Fruit fly (Drosophila melanogaster) whole organism, prepupa: ENCODE results near the gene ZnT77C.

ENCODE experiments used
- Blimp-1 ChIP-seq: fragments of 200-800 bp; sonication (Bioruptor generic); optimal IDR thresholded peaks from 3 replicates; lab custom pipeline; 2017; ENCODE audit warnings: missing biosample characterization, missing genetic modification characterization, mild to moderate bottlenecking, moderate library complexity, missing genetic modification reagents
- CG10631 ChIP-seq: fragments of 200-800 bp; sonication (Bioruptor generic); optimal IDR thresholded peaks from 2 replicates; lab custom pipeline; 2016; ENCODE audit warnings: missing biosample characterization, missing genetic modification characterization
- CG11294 ChIP-seq: fragments of 200-800 bp; sonication (Bioruptor generic); IDR thresholded peaks from 2 replicates; pipeline ENCODE4 v1.3.6; 2022; ENCODE audit warnings: missing biosample characterization, missing genetic modification characterization
- CG15336 ChIP-seq: fragments of 200-800 bp; sonication (Bioruptor generic); IDR thresholded peaks from 2 replicates; pipeline ENCODE4 v1.3.6; 2022; ENCODE audit warnings: missing biosample characterization, missing genetic modification characterization
- CG34406 ChIP-seq: fragments of 200-800 bp; sonication (Bioruptor generic); optimal IDR thresholded peaks from 3 replicates; lab custom pipeline; 2016; ENCODE audit warnings: missing biosample characterization, missing genetic modification characterization
- CG4318 ChIP-seq: fragments of 200-800 bp; sonication (Bioruptor generic); optimal IDR thresholded peaks from 3 replicates; lab custom pipeline; 2017; ENCODE audit warnings: missing biosample characterization, mild to moderate bottlenecking, missing genetic modification characterization
- CG6163 ChIP-seq: fragments of 200-800 bp; sonication (Bioruptor generic); IDR thresholded peaks from 3 replicates; pipeline ENCODE4 v1.3.6; 2022; ENCODE audit warnings: missing biosample characterization, missing genetic modification characterization
- CG6276 ChIP-seq: fragments of 200-800 bp; sonication (Bioruptor generic); optimal IDR thresholded peaks from 2 replicates; lab custom pipeline; 2017; ENCODE audit warnings: missing biosample characterization, mild to moderate bottlenecking, missing genetic modification characterization
- CG6792 ChIP-seq: fragments of 200-800 bp; sonication (Bioruptor generic); optimal IDR thresholded peaks from 3 replicates; lab custom pipeline; 2016; ENCODE audit warnings: missing biosample characterization, missing genetic modification characterization
- CG6808 ChIP-seq: fragments of 200-800 bp; sonication (Bioruptor generic); optimal IDR thresholded peaks from 3 replicates; lab custom pipeline; 2017; ENCODE audit warnings: missing biosample characterization, missing genetic modification characterization, mild to moderate bottlenecking, moderate library complexity, missing genetic modification reagents
- CG6854 ChIP-seq: fragments of 200-800 bp; sonication (Bioruptor generic); optimal IDR thresholded peaks from 2 replicates; lab custom pipeline; 2017; ENCODE audit warnings: missing biosample characterization, mild to moderate bottlenecking, missing genetic modification characterization
- CG7368 ChIP-seq: fragments of 200-800 bp; sonication (Bioruptor generic); optimal IDR thresholded peaks from 3 replicates; lab custom pipeline; 2016; ENCODE audit warnings: missing biosample characterization, missing genetic modification characterization
- CG8119 ChIP-seq: fragments of 200-800 bp; sonication (Bioruptor generic); IDR thresholded peaks from 3 replicates; pipeline ENCODE4 v1.3.6; 2022; ENCODE audit warnings: missing biosample characterization, missing genetic modification characterization
- Eip75B ChIP-seq: fragments of 200-800 bp; sonication (Bioruptor generic); optimal IDR thresholded peaks from 3 replicates; lab custom pipeline; 2016; ENCODE audit warnings: missing biosample characterization, missing genetic modification characterization
- Eip78C ChIP-seq: fragments of 200-800 bp; sonication (Bioruptor generic); peaks from one replicate; lab custom pipeline; 2016; ENCODE audit warnings: missing biosample characterization, missing genetic modification characterization
- Gug ChIP-seq: fragments of 200-800 bp; sonication (Bioruptor generic); IDR thresholded peaks from 2 replicates; pipeline ENCODE4 v1.3.6; 2022; ENCODE audit warnings: missing biosample characterization, missing genetic modification characterization
- Hr39 ChIP-seq: fragments of 200-800 bp; sonication (Bioruptor generic); optimal IDR thresholded peaks from 2 replicates; lab custom pipeline; 2016; ENCODE audit warnings: missing biosample characterization, missing genetic modification characterization
- Hr4 ChIP-seq: fragments of 200-800 bp; sonication (Bioruptor generic); optimal IDR thresholded peaks from 3 replicates; lab custom pipeline; 2016; ENCODE audit warnings: missing biosample characterization, missing genetic modification characterization
- Lpt ChIP-seq: fragments of 200-800 bp; sonication (Bioruptor generic); optimal IDR thresholded peaks from 3 replicates; lab custom pipeline; 2016; ENCODE audit warnings: missing biosample characterization, missing genetic modification characterization
- Met ChIP-seq: fragments of 200-800 bp; sonication (Bioruptor generic); optimal IDR thresholded peaks from 3 replicates; lab custom pipeline; 2016; ENCODE audit warnings: missing biosample characterization, missing genetic modification characterization
- OdsH ChIP-seq: fragments of 200-800 bp; sonication (Bioruptor generic); optimal IDR thresholded peaks from 3 replicates; lab custom pipeline; 2016; ENCODE audit warnings: missing biosample characterization, missing genetic modification characterization
- Sox102F ChIP-seq: fragments of 200-800 bp; sonication (Bioruptor generic); optimal IDR thresholded peaks from 2 replicates; lab custom pipeline; 2016; ENCODE audit warnings: missing biosample characterization, mild to moderate bottlenecking, missing genetic modification characterization
- Sox14 ChIP-seq: fragments of 200-800 bp; sonication (Bioruptor generic); optimal IDR thresholded peaks from 3 replicates; lab custom pipeline; 2016; ENCODE audit warnings: missing biosample characterization, missing genetic modification characterization
- Sox15 ChIP-seq: fragments of 200-800 bp; sonication (Bioruptor generic); optimal IDR thresholded peaks from 3 replicates; lab custom pipeline; 2016; ENCODE audit warnings: missing biosample characterization, missing genetic modification characterization
- acj6 ChIP-seq: fragments of 200-800 bp; sonication (Bioruptor generic); optimal IDR thresholded peaks from 3 replicates; lab custom pipeline; 2016; ENCODE audit warnings: missing biosample characterization, missing genetic modification characterization
- dac ChIP-seq: fragments of 200-800 bp; sonication (Bioruptor generic); optimal IDR thresholded peaks from 2 replicates; lab custom pipeline; 2017; ENCODE audit warnings: missing biosample characterization, mild to moderate bottlenecking, missing genetic modification characterization
- eg ChIP-seq: fragments of 200-800 bp; sonication (Bioruptor generic); IDR thresholded peaks from 3 replicates; pipeline ENCODE4 v1.3.6; 2022; ENCODE audit warnings: missing biosample characterization, missing genetic modification characterization
- esn ChIP-seq: fragments of 200-800 bp; sonication (Bioruptor generic); optimal IDR thresholded peaks from 2 replicates; lab custom pipeline; 2016; ENCODE audit warnings: missing biosample characterization, mild to moderate bottlenecking, missing genetic modification characterization, moderate library complexity
- fd59A ChIP-seq: fragments of 200-800 bp; sonication (Bioruptor generic); optimal IDR thresholded peaks from 2 replicates; lab custom pipeline; 2017; ENCODE audit warnings: missing biosample characterization, mild to moderate bottlenecking, missing genetic modification characterization, missing genetic modification reagents
- fd85E ChIP-seq: fragments of 200-800 bp; sonication (Bioruptor generic); optimal IDR thresholded peaks from 3 replicates; lab custom pipeline; 2016; ENCODE audit warnings: missing biosample characterization, missing genetic modification characterization
- net ChIP-seq: fragments of 200-800 bp; sonication (Bioruptor generic); optimal IDR thresholded peaks from 3 replicates; lab custom pipeline; 2016; ENCODE audit warnings: missing biosample characterization, missing genetic modification characterization
- pdm3 ChIP-seq: fragments of 200-800 bp; sonication (Bioruptor generic); optimal IDR thresholded peaks from 3 replicates; lab custom pipeline; 2016; ENCODE audit warnings: missing biosample characterization, missing genetic modification characterization
- spab ChIP-seq: fragments of 200-800 bp; sonication (Bioruptor generic); optimal IDR thresholded peaks from 2 replicates; lab custom pipeline; 2017; ENCODE audit warnings: missing biosample characterization, mild to moderate bottlenecking, missing genetic modification characterization, missing genetic modification reagents
- ss ChIP-seq, 2 experiments: fragments of 200-800 bp; sonication (Bioruptor generic); optimal IDR thresholded peaks; 2 replicates in 1 of 2; 3 replicates in 1 of 2; lab custom pipeline; 2017 to 2018; ENCODE audit warnings: mild to moderate bottlenecking in 2 of 2, missing biosample characterization in 2 of 2, missing genetic modification characterization in 2 of 2, moderate library complexity in 1 of 2
- svp ChIP-seq: fragments of 200-800 bp; sonication (Bioruptor generic); peaks from one replicate; lab custom pipeline; 2016; ENCODE audit warnings: missing biosample characterization, missing genetic modification characterization
- topi ChIP-seq: fragments of 200-800 bp; sonication (Bioruptor generic); optimal IDR thresholded peaks from 3 replicates; lab custom pipeline; 2016; ENCODE audit warnings: missing biosample characterization, missing genetic modification characterization
- vri ChIP-seq: fragments of 200-800 bp; sonication (Bioruptor generic); optimal IDR thresholded peaks from 3 replicates; lab custom pipeline; 2016; ENCODE audit warnings: missing biosample characterization, mild to moderate bottlenecking, missing genetic modification characterization

ZnT77C gene

dm6 chr3L:20526196-20526740 lies 31.5 kb upstream of the ZnT77C start, which contains the start of gene Nubp2 (continued):
- peak; percentile 95 for TF ChIP-seq Sox14
- TF ChIP-seq CG10631 (GFP tag; lab: Kevin White, UChicago), result peak; percentile 98
- peak; percentile 90 for TF ChIP-seq CG11294 (GFP tag; lab: Robert Waterston, UW)
- TF ChIP-seq Blimp-1 (GFP tag; lab: Kevin White, UChicago), result peak; percentile 74
- TF ChIP-seq Gug, result peak; percentile 90
- TF ChIP-seq Lpt, result peak; percentile 91
- peak; percentile 96 for TF ChIP-seq pdm3
- peak; percentile 97 for TF ChIP-seq acj6 (GFP tag; lab: Kevin White, UChicago)
- peak; percentile 82 for TF ChIP-seq fd85E (GFP tag; lab: Kevin White, UChicago)

dm6 chr3L:20526143-20526195 lies 31.2 kb upstream of the ZnT77C start, which contains the start of gene Pss:
Gene Pss (minus strand): TSS chr3L:20526174.
- TF ChIP-seq pdm3, result no peak
- TF ChIP-seq Eip75B (GFP tag; lab: Kevin White, UChicago), result no peak
- no peak for TF ChIP-seq esn (GFP tag; lab: Kevin White, UChicago)
- TF ChIP-seq CG6792 (GFP tag; lab: Kevin White, UChicago), result no peak
- TF ChIP-seq Sox15 (GFP tag; lab: Kevin White, UChicago), result no peak
- TF ChIP-seq CG6276 (GFP tag; lab: Kevin White, UChicago), result no peak
- no peak for TF ChIP-seq Hr4 (GFP tag; lab: Kevin White, UChicago)
- TF ChIP-seq fd59A (GFP tag; lab: Kevin White, UChicago), result no peak
- TF ChIP-seq Met, result no peak
- TF ChIP-seq Sox102F (GFP tag; lab: Kevin White, UChicago), result no peak
- TF ChIP-seq Hr39 (GFP tag; lab: Kevin White, UChicago), result no peak
- no peak for TF ChIP-seq CG6854 (GFP tag; lab: Kevin White, UChicago)
- no peak for TF ChIP-seq CG15336 (GFP tag; lab: Robert Waterston, UW)
- TF ChIP-seq Sox14, result no peak
- no peak for TF ChIP-seq CG34406 (GFP tag; lab: Kevin White, UChicago)
- TF ChIP-seq CG6163, result no peak

dm6 chr3L:20525743-20526142 lies 31.0 kb upstream of the ZnT77C start:
- TF ChIP-seq CG8119 (GFP tag; lab: Robert Waterston, UW) (no peak), Met (no peak), eg (GFP tag; lab: Robert Waterston, UW) (no peak), spab (GFP tag; lab: Kevin White, UChicago) (no peak), CG4318 (GFP tag; lab: Kevin White, UChicago) (no peak), svp (GFP tag; lab: Kevin White, UChicago) (no peak), net (no peak), Eip78C (GFP tag; lab: Kevin White, UChicago) (no peak), CG7368 (no peak), CG10631 (GFP tag; lab: Kevin White, UChicago) (no peak), dac (GFP tag; lab: Kevin White, UChicago) (no peak), OdsH (GFP tag; lab: Kevin White, UChicago) (no peak), ss (GFP tag; optimal IDR thresholded peaks at IDR 0.05; lab: Kevin White, UChicago) (no peak), CG6808 (GFP tag; lab: Kevin White, UChicago) (no peak)

dm6 chr3L:20524409-20525010 lies 29.8 kb upstream of the ZnT77C start:
- TF ChIP-seq spab (GFP tag; lab: Kevin White, UChicago) (no peak), topi (GFP tag; lab: Kevin White, UChicago) (no peak), vri (GFP tag; lab: Kevin White, UChicago) (peak; percentile 35), Eip78C (GFP tag; lab: Kevin White, UChicago) (peak; percentile 4), svp (GFP tag; lab: Kevin White, UChicago) (peak; percentile 60)
